Fruit fly (Drosophila melanogaster) whole organism, embryonic: Measurements from ENCODE around the gene Adsl.

Source experiments
- ATbp ChIP-seq: fragments of 200-800 bp; sonication (Bioruptor generic); optimal IDR thresholded peaks from 2 replicates; lab custom pipeline; 2017; ENCODE audit warnings: missing biosample characterization, mild to moderate bottlenecking, missing genetic modification characterization, missing genetic modification reagents
- Adf1 ChIP-seq: fragments of 200-800 bp; sonication (Bioruptor generic); IDR thresholded peaks from 2 replicates; pipeline ENCODE4 v1.3.6; 2022; ENCODE audit warnings: missing biosample characterization, missing genetic modification characterization
- Bteb2 ChIP-seq: fragments of 200-800 bp; sonication (Bioruptor generic); optimal IDR thresholded peaks from 2 replicates; lab custom pipeline; 2016; ENCODE audit warnings: missing biosample characterization, missing genetic modification characterization
- CG11093 ChIP-seq: fragments of 200-800 bp; sonication (Bioruptor generic); IDR thresholded peaks from 3 replicates; pipeline ENCODE4 v1.3.6; 2022; ENCODE audit warnings: missing biosample characterization, missing genetic modification characterization
- CG11247 ChIP-seq: fragments of 200-800 bp; sonication (Bioruptor generic); IDR thresholded peaks from 2 replicates; pipeline ENCODE4 v1.3.6; 2022; ENCODE audit warnings: missing biosample characterization, missing genetic modification characterization
- CG12299 ChIP-seq: fragments of 200-800 bp; sonication (Bioruptor generic); optimal IDR thresholded peaks from 2 replicates; lab custom pipeline; 2018; ENCODE audit warnings: missing biosample characterization, mild to moderate bottlenecking, missing genetic modification characterization
- CG14050 ChIP-seq: fragments of 200-800 bp; sonication (Bioruptor generic); IDR thresholded peaks from 3 replicates; pipeline ENCODE4 v1.3.6; 2022; ENCODE audit warnings: missing biosample characterization, missing genetic modification characterization
- CG18476 ChIP-seq: fragments of 200-800 bp; sonication (Bioruptor generic); optimal IDR thresholded peaks from 2 replicates; lab custom pipeline; 2016; ENCODE audit warnings: missing biosample characterization, mild to moderate bottlenecking, missing genetic modification characterization
- CG18599 ChIP-seq: fragments of 200-800 bp; sonication (Bioruptor generic); optimal IDR thresholded peaks from 3 replicates; lab custom pipeline; 2017; ENCODE audit warnings: missing biosample characterization, missing genetic modification characterization, mild to moderate bottlenecking, moderate library complexity, missing genetic modification reagents
- CG31441 ChIP-seq: fragments of 200-800 bp; sonication (Bioruptor generic); IDR thresholded peaks from 2 replicates; pipeline ENCODE4 v1.3.6; 2022; ENCODE audit warnings: missing biosample characterization, missing genetic modification characterization
- CG34376 ChIP-seq: fragments of 200-800 bp; sonication (Bioruptor generic); optimal IDR thresholded peaks from 2 replicates; lab custom pipeline; 2018; ENCODE audit warnings: missing biosample characterization, mild to moderate bottlenecking, missing genetic modification characterization
- CG7271 ChIP-seq: fragments of 200-800 bp; sonication (Bioruptor generic); optimal IDR thresholded peaks from 2 replicates; lab custom pipeline; 2018; ENCODE audit warnings: missing biosample characterization, mild to moderate bottlenecking, missing genetic modification characterization, moderate library complexity
- CG8281 ChIP-seq: fragments of 200-800 bp; sonication (Bioruptor generic); optimal IDR thresholded peaks from 2 replicates; lab custom pipeline; 2018; ENCODE audit warnings: missing biosample characterization, mild to moderate bottlenecking, missing genetic modification characterization, moderate library complexity
- Fer1 ChIP-seq: fragments of 200-800 bp; sonication (Bioruptor generic); optimal IDR thresholded peaks from 2 replicates; lab custom pipeline; 2017; ENCODE audit warnings: missing biosample characterization, mild to moderate bottlenecking, missing genetic modification characterization
- GATAe ChIP-seq: fragments of 200-800 bp; sonication (Bioruptor generic); conservative IDR thresholded peaks from 2 replicates; pipeline ENCODE4 v1.3.6; 2022; ENCODE audit warnings: missing biosample characterization, missing genetic modification characterization
- HLH3B ChIP-seq: fragments of 200-800 bp; sonication (Bioruptor generic); IDR thresholded peaks from 2 replicates; pipeline ENCODE4 v1.3.6; 2022; ENCODE audit warnings: missing biosample characterization, missing genetic modification characterization
- Hey ChIP-seq: fragments of 200-800 bp; sonication (Bioruptor generic); optimal IDR thresholded peaks from 3 replicates; lab custom pipeline; 2018; ENCODE audit warnings: missing biosample characterization, mild to moderate bottlenecking, missing genetic modification characterization
- Hr51 ChIP-seq, 2 experiments: fragments of 200-800 bp; sonication (Bioruptor generic); optimal IDR thresholded peaks; 2 replicates in 1 of 2; 3 replicates in 1 of 2; lab custom pipeline; 2016 to 2018; ENCODE audit warnings: missing biosample characterization in 2 of 2, missing genetic modification characterization in 2 of 2, mild to moderate bottlenecking in 1 of 2, moderate library complexity in 1 of 2
- Lhr ChIP-seq: fragments of 200-800 bp; sonication (Bioruptor generic); optimal IDR thresholded peaks from 3 replicates; lab custom pipeline; 2017; ENCODE audit warnings: mild to moderate bottlenecking, missing biosample characterization, missing genetic modification reagents, missing genetic modification characterization
- MBD-R2 ChIP-seq: fragments of 200-800 bp; sonication (Bioruptor generic); IDR thresholded peaks from 2 replicates; pipeline ENCODE4 v1.3.6; 2022; ENCODE audit warnings: missing biosample characterization, missing genetic modification characterization
- Opbp ChIP-seq: fragments of 200-800 bp; sonication (Bioruptor generic); IDR thresholded peaks from 3 replicates; pipeline ENCODE4 v1.3.6; 2022; ENCODE audit warnings: missing biosample characterization, missing genetic modification characterization; ENCODE audit not compliant: partially characterized antibody
- PHDP ChIP-seq: fragments of 200-800 bp; sonication (Bioruptor generic); optimal IDR thresholded peaks from 3 replicates; lab custom pipeline; 2018; ENCODE audit warnings: missing biosample characterization, mild to moderate bottlenecking, missing genetic modification characterization, moderate library complexity
- Ptx1 ChIP-seq: fragments of 200-800 bp; sonication (Bioruptor generic); IDR thresholded peaks from 2 replicates; pipeline ENCODE4 v1.3.6; 2022; ENCODE audit warnings: missing biosample characterization, missing genetic modification characterization
- Ravus ChIP-seq: fragments of 200-800 bp; sonication (Bioruptor generic); IDR thresholded peaks from 2 replicates; pipeline ENCODE4 v1.3.6; 2022; ENCODE audit warnings: missing biosample characterization, missing genetic modification characterization
- Ssrp ChIP-seq: fragments of 200-800 bp; sonication (Bioruptor generic); optimal IDR thresholded peaks from 2 replicates; lab custom pipeline; 2018; ENCODE audit warnings: missing biosample characterization, mild to moderate bottlenecking, missing genetic modification characterization, moderate library complexity
- Vsx1 ChIP-seq: fragments of 200-800 bp; sonication (Bioruptor generic); optimal IDR thresholded peaks from 2 replicates; lab custom pipeline; 2017; ENCODE audit warnings: missing biosample characterization, mild to moderate bottlenecking, missing genetic modification characterization, missing genetic modification reagents
- Xbp1 ChIP-seq: fragments of 200-800 bp; sonication (Bioruptor generic); optimal IDR thresholded peaks from 3 replicates; lab custom pipeline; 2016; ENCODE audit warnings: missing biosample characterization, mild to moderate bottlenecking, missing genetic modification characterization
- ac ChIP-seq: fragments of 200-800 bp; sonication (Bioruptor generic); optimal IDR thresholded peaks from 3 replicates; lab custom pipeline; 2017; ENCODE audit warnings: missing biosample characterization, mild to moderate bottlenecking, missing genetic modification characterization
- bbx ChIP-seq: fragments of 200-800 bp; sonication (Bioruptor generic); IDR thresholded peaks from 2 replicates; pipeline ENCODE4 v1.3.6; 2022; ENCODE audit warnings: missing biosample characterization, missing genetic modification characterization; ENCODE audit not compliant: partially characterized antibody
- btn ChIP-seq: fragments of 200-800 bp; sonication (Bioruptor generic); optimal IDR thresholded peaks from 2 replicates; lab custom pipeline; 2016; ENCODE audit warnings: missing biosample characterization, missing genetic modification characterization
- caup ChIP-seq: fragments of 200-800 bp; sonication (Bioruptor generic); optimal IDR thresholded peaks from 3 replicates; lab custom pipeline; 2017; ENCODE audit warnings: missing biosample characterization, mild to moderate bottlenecking, missing genetic modification characterization, moderate library complexity; ENCODE audit not compliant: severe bottlenecking
- cg ChIP-seq: fragments of 200-800 bp; sonication (Bioruptor generic); optimal IDR thresholded peaks from 3 replicates; lab custom pipeline; 2019; ENCODE audit warnings: missing biosample characterization, mild to moderate bottlenecking, missing genetic modification characterization, moderate library complexity
- croc ChIP-seq: fragments of 200-800 bp; sonication (Bioruptor generic); conservative IDR thresholded peaks from 3 replicates; pipeline ENCODE4 v1.3.6; 2022; ENCODE audit warnings: missing biosample characterization, missing genetic modification characterization
- eyg ChIP-seq: fragments of 200-800 bp; sonication (Bioruptor generic); optimal IDR thresholded peaks from 3 replicates; lab custom pipeline; 2016; ENCODE audit warnings: missing biosample characterization, missing genetic modification characterization
- fd3F ChIP-seq: fragments of 200-800 bp; sonication (Bioruptor generic); optimal IDR thresholded peaks from 2 replicates; lab custom pipeline; 2018; ENCODE audit warnings: missing biosample characterization, mild to moderate bottlenecking, missing genetic modification characterization, moderate library complexity
- gcm2 ChIP-seq: fragments of 200-800 bp; sonication (Bioruptor generic); optimal IDR thresholded peaks from 2 replicates; lab custom pipeline; 2016; ENCODE audit warnings: missing biosample characterization, missing genetic modification characterization
- grau ChIP-seq: fragments of 200-800 bp; optimal IDR thresholded peaks from 3 replicates; lab custom pipeline; 2019; ENCODE audit warnings: missing biosample characterization, mild to moderate bottlenecking, missing genetic modification characterization, moderate library complexity
- gsb-n ChIP-seq: fragments of 200-800 bp; sonication (Bioruptor generic); optimal IDR thresholded peaks from 3 replicates; lab custom pipeline; 2018; ENCODE audit warnings: missing biosample characterization, mild to moderate bottlenecking, missing genetic modification characterization
- nerfin-2 ChIP-seq: fragments of 200-800 bp; sonication (Bioruptor generic); IDR thresholded peaks from 2 replicates; pipeline ENCODE4 v1.3.6; 2022; ENCODE audit warnings: missing biosample characterization, missing genetic modification characterization; ENCODE audit not compliant: partially characterized antibody
- nmo ChIP-seq: fragments of 200-800 bp; sonication (Bioruptor generic); optimal IDR thresholded peaks from 2 replicates; lab custom pipeline; 2018; ENCODE audit warnings: missing biosample characterization, mild to moderate bottlenecking, missing genetic modification characterization, moderate library complexity
- odd ChIP-seq: fragments of 200-800 bp; sonication (Bioruptor generic); optimal IDR thresholded peaks from 2 replicates; lab custom pipeline; 2017; ENCODE audit warnings: missing biosample characterization, mild to moderate bottlenecking, missing genetic modification characterization
- pnt ChIP-seq: fragments of 200-800 bp; sonication (Bioruptor generic); optimal IDR thresholded peaks from 3 replicates; lab custom pipeline; 2016; ENCODE audit warnings: missing biosample characterization, missing genetic modification characterization
- seq ChIP-seq: fragments of 200-800 bp; sonication (Bioruptor generic); IDR thresholded peaks from 2 replicates; pipeline ENCODE4 v1.3.6; 2022; ENCODE audit warnings: missing biosample characterization, missing genetic modification characterization
- sim ChIP-seq: fragments of 200-800 bp; sonication (Bioruptor generic); IDR thresholded peaks from 2 replicates; pipeline ENCODE4 v1.3.6; 2022; ENCODE audit warnings: missing biosample characterization, missing genetic modification characterization
- tx ChIP-seq: fragments of 200-800 bp; sonication (Bioruptor generic); optimal IDR thresholded peaks from 2 replicates; lab custom pipeline; 2016; ENCODE audit warnings: missing biosample characterization, missing genetic modification characterization
- unpg ChIP-seq: fragments of 200-800 bp; sonication (Bioruptor generic); optimal IDR thresholded peaks from 3 replicates; lab custom pipeline; 2018; ENCODE audit warnings: missing biosample characterization, mild to moderate bottlenecking, missing genetic modification characterization, moderate library complexity
- wek ChIP-seq: fragments of 200-800 bp; sonication (Bioruptor generic); optimal IDR thresholded peaks from 3 replicates; lab custom pipeline; 2018; ENCODE audit warnings: missing biosample characterization, mild to moderate bottlenecking, missing genetic modification characterization, moderate library complexity
- yki ChIP-seq: fragments of >200 bp; optimal IDR thresholded peaks from 3 replicates; lab custom pipeline; 2018
- z ChIP-seq: fragments of 200-800 bp; sonication (Bioruptor generic); IDR thresholded peaks from 3 replicates; pipeline ENCODE4 v1.3.6; 2022; ENCODE audit warnings: missing biosample characterization, missing genetic modification characterization
- zf30C ChIP-seq: fragments of 200-800 bp; sonication (Bioruptor generic); optimal IDR thresholded peaks from 3 replicates; lab custom pipeline; 2018; ENCODE audit warnings: missing biosample characterization, mild to moderate bottlenecking, missing genetic modification characterization
- zfh2 ChIP-seq: fragments of 200-800 bp; sonication (Bioruptor generic); optimal IDR thresholded peaks from 2 replicates; lab custom pipeline; 2016; ENCODE audit warnings: missing biosample characterization, missing genetic modification characterization

The Adsl gene

dm6 chr3R:17060244-17060664 is 39.3 kb upstream of the Adsl start (continued):
- TF ChIP-seq Hey (tag; lab: Kevin White, UChicago): no peak
- TF ChIP-seq CG7271 (tag; lab: Kevin White, UChicago): no peak
- TF ChIP-seq CG14050 (GFP tag; lab: Robert Waterston, UW): no peak
- no peak for TF ChIP-seq bbx (GFP tag; lab: Robert Waterston, UW)
- peak; percentile 11 for TF ChIP-seq ATbp (GFP tag; lab: Kevin White, UChicago)
- TF ChIP-seq CG8281 (tag; lab: Kevin White, UChicago): no peak
- TF ChIP-seq CG34376 (GFP tag; lab: Kevin White, UChicago): no peak
- TF ChIP-seq CG11093: no peak
- TF ChIP-seq caup (GFP tag; lab: Kevin White, UChicago): no peak
- no peak for TF ChIP-seq Fer1 (GFP tag; lab: Kevin White, UChicago)
- TF ChIP-seq wek (GFP tag; lab: Kevin White, UChicago): no peak
- TF ChIP-seq eyg (GFP tag; lab: Kevin White, UChicago): no peak
- no peak for TF ChIP-seq yki
- peak; percentile 48 for TF ChIP-seq gcm2 (GFP tag; lab: Kevin White, UChicago)
- peak; percentile 10 for TF ChIP-seq pnt (GFP tag; lab: Kevin White, UChicago)
- no peak for TF ChIP-seq croc
- no peak for TF ChIP-seq sim (GFP tag; lab: Robert Waterston, UW)
- TF ChIP-seq tx (GFP tag; lab: Kevin White, UChicago): no peak
- TF ChIP-seq GATAe (GFP tag; lab: Robert Waterston, UW): no peak
- peak; percentile 43 for TF ChIP-seq PHDP (tag; lab: Kevin White, UChicago)
- no peak for TF ChIP-seq MBD-R2 (GFP tag; lab: Robert Waterston, UW)
- TF ChIP-seq CG31441 (GFP tag; lab: Robert Waterston, UW): peak; percentile 71
- no peak for TF ChIP-seq CG11247 (GFP tag; lab: Robert Waterston, UW)
- TF ChIP-seq CG12299 (tag; lab: Kevin White, UChicago): no peak
- no peak; the same call in none of the 2 replicates for TF ChIP-seq seq (GFP tag; lab: Robert Waterston, UW)
- no peak for TF ChIP-seq cg
- TF ChIP-seq Adf1 (GFP tag; lab: Robert Waterston, UW): no peak
- peak; percentile 12 for TF ChIP-seq unpg
- 0 out of 2 replicates have a peak, but pooled peaks have one; percentile 25 for TF ChIP-seq HLH3B (GFP tag; lab: Robert Waterston, UW)
- TF ChIP-seq Ptx1 (GFP tag; lab: Robert Waterston, UW): no peak
- TF ChIP-seq zfh2 (GFP tag; lab: Kevin White, UChicago): peak; percentile 37
- TF ChIP-seq ac: no peak
- peak in 1 of 2 experiments; percentile 65 for TF ChIP-seq Hr51 (GFP tag; optimal IDR thresholded peaks at IDR 0.05; lab: Kevin White, UChicago)
- TF ChIP-seq nerfin-2 (GFP tag; lab: Robert Waterston, UW): no peak
- no peak for TF ChIP-seq Lhr (GFP tag; lab: Kevin White, UChicago)
- peak; percentile 32 for TF ChIP-seq gsb-n (tag; lab: Kevin White, UChicago)
- no peak for TF ChIP-seq z (GFP tag; lab: Robert Waterston, UW)
- no peak for TF ChIP-seq Ravus (GFP tag; lab: Robert Waterston, UW)
- TF ChIP-seq btn (GFP tag; lab: Kevin White, UChicago): no peak
- peak; percentile 27 for TF ChIP-seq Bteb2 (GFP tag; lab: Kevin White, UChicago)
- peak; percentile 73 for TF ChIP-seq nmo (GFP tag; lab: Kevin White, UChicago)
- peak; percentile 91 for TF ChIP-seq grau (tag; lab: Kevin White, UChicago)
- TF ChIP-seq fd3F (GFP tag; lab: Kevin White, UChicago): peak; percentile 5
- peak; percentile 10 for TF ChIP-seq odd (GFP tag; lab: Kevin White, UChicago)
- peak; percentile 57 for TF ChIP-seq CG18599 (GFP tag; lab: Kevin White, UChicago)
- peak; percentile 53 for TF ChIP-seq Xbp1 (GFP tag; lab: Kevin White, UChicago)
- peak; percentile 24 for TF ChIP-seq Vsx1
- no peak for TF ChIP-seq zf30C
- peak; percentile 66 for TF ChIP-seq Ssrp (tag; lab: Kevin White, UChicago)
- peak; percentile 66 for TF ChIP-seq CG18476 (GFP tag; lab: Kevin White, UChicago)
- no peak for TF ChIP-seq Opbp (GFP tag; lab: Robert Waterston, UW)
